Fruit fly (Drosophila melanogaster) whole organism, prepupa: ENCODE measurements around the gene for.

ENCODE experiments used
- CG10631 ChIP-seq: fragments of 200-800 bp; sonication (Bioruptor generic); optimal IDR thresholded peaks from 2 replicates; lab custom pipeline; 2016; ENCODE audit warnings: missing biosample characterization, missing genetic modification characterization
- CG10669 ChIP-seq: fragments of 200-800 bp; sonication (Bioruptor generic); optimal IDR thresholded peaks from 3 replicates; lab custom pipeline; 2018; ENCODE audit warnings: missing biosample characterization, mild to moderate bottlenecking, missing genetic modification characterization, moderate library complexity
- CG11294 ChIP-seq: fragments of 200-800 bp; sonication (Bioruptor generic); IDR thresholded peaks from 2 replicates; pipeline ENCODE4 v1.3.6; 2022; ENCODE audit warnings: missing biosample characterization, missing genetic modification characterization
- CG11902 ChIP-seq: fragments of 200-800 bp; sonication (Bioruptor generic); optimal IDR thresholded peaks from 3 replicates; lab custom pipeline; 2016; ENCODE audit warnings: missing biosample characterization, missing genetic modification characterization
- CG16779 ChIP-seq: fragments of 200-800 bp; sonication (Bioruptor generic); optimal IDR thresholded peaks from 3 replicates; lab custom pipeline; 2017; ENCODE audit warnings: missing biosample characterization, mild to moderate bottlenecking, missing genetic modification characterization
- CG3032 ChIP-seq: fragments of 200-800 bp; optimal IDR thresholded peaks from 2 replicates; lab custom pipeline; 2019; ENCODE audit warnings: missing biosample characterization, mild to moderate bottlenecking, missing genetic modification characterization, moderate library complexity
- CG31627 ChIP-seq: fragments of 200-800 bp; sonication (Bioruptor generic); optimal IDR thresholded peaks from 3 replicates; lab custom pipeline; 2016; ENCODE audit warnings: missing biosample characterization, missing genetic modification characterization
- CG34406 ChIP-seq: fragments of 200-800 bp; sonication (Bioruptor generic); optimal IDR thresholded peaks from 3 replicates; lab custom pipeline; 2016; ENCODE audit warnings: missing biosample characterization, missing genetic modification characterization
- CG3919 ChIP-seq: fragments of 200-800 bp; sonication (Bioruptor generic); optimal IDR thresholded peaks from 3 replicates; lab custom pipeline; 2016; ENCODE audit warnings: missing biosample characterization, missing genetic modification characterization
- CG4318 ChIP-seq: fragments of 200-800 bp; sonication (Bioruptor generic); optimal IDR thresholded peaks from 3 replicates; lab custom pipeline; 2017; ENCODE audit warnings: missing biosample characterization, mild to moderate bottlenecking, missing genetic modification characterization
- CG6163 ChIP-seq: fragments of 200-800 bp; sonication (Bioruptor generic); IDR thresholded peaks from 3 replicates; pipeline ENCODE4 v1.3.6; 2022; ENCODE audit warnings: missing biosample characterization, missing genetic modification characterization
- CG6276 ChIP-seq: fragments of 200-800 bp; sonication (Bioruptor generic); optimal IDR thresholded peaks from 2 replicates; lab custom pipeline; 2017; ENCODE audit warnings: missing biosample characterization, mild to moderate bottlenecking, missing genetic modification characterization
- CG6792 ChIP-seq: fragments of 200-800 bp; sonication (Bioruptor generic); optimal IDR thresholded peaks from 3 replicates; lab custom pipeline; 2016; ENCODE audit warnings: missing biosample characterization, missing genetic modification characterization
- CG6808 ChIP-seq: fragments of 200-800 bp; sonication (Bioruptor generic); optimal IDR thresholded peaks from 3 replicates; lab custom pipeline; 2017; ENCODE audit warnings: missing biosample characterization, missing genetic modification characterization, mild to moderate bottlenecking, moderate library complexity, missing genetic modification reagents
- CG6854 ChIP-seq: fragments of 200-800 bp; sonication (Bioruptor generic); optimal IDR thresholded peaks from 2 replicates; lab custom pipeline; 2017; ENCODE audit warnings: missing biosample characterization, mild to moderate bottlenecking, missing genetic modification characterization
- CG7368 ChIP-seq: fragments of 200-800 bp; sonication (Bioruptor generic); optimal IDR thresholded peaks from 3 replicates; lab custom pipeline; 2016; ENCODE audit warnings: missing biosample characterization, missing genetic modification characterization
- CG8119 ChIP-seq: fragments of 200-800 bp; sonication (Bioruptor generic); IDR thresholded peaks from 3 replicates; pipeline ENCODE4 v1.3.6; 2022; ENCODE audit warnings: missing biosample characterization, missing genetic modification characterization
- CG8632 ChIP-seq: fragments of 200-800 bp; sonication (Bioruptor generic); optimal IDR thresholded peaks from 3 replicates; lab custom pipeline; 2016; ENCODE audit warnings: missing biosample characterization, missing genetic modification characterization
- CG9139 ChIP-seq: fragments of 200-800 bp; sonication (Bioruptor generic); optimal IDR thresholded peaks from 3 replicates; lab custom pipeline; 2017; ENCODE audit warnings: missing biosample characterization, mild to moderate bottlenecking, missing genetic modification characterization
- Eip75B ChIP-seq: fragments of 200-800 bp; sonication (Bioruptor generic); optimal IDR thresholded peaks from 3 replicates; lab custom pipeline; 2016; ENCODE audit warnings: missing biosample characterization, missing genetic modification characterization
- Eip78C ChIP-seq: fragments of 200-800 bp; sonication (Bioruptor generic); peaks from one replicate; lab custom pipeline; 2016; ENCODE audit warnings: missing biosample characterization, missing genetic modification characterization
- Eip93F ChIP-seq: fragments of 200-800 bp; sonication (Bioruptor generic); optimal IDR thresholded peaks from 2 replicates; lab custom pipeline; 2016; ENCODE audit warnings: missing biosample characterization, mild to moderate bottlenecking, missing genetic modification characterization
- Ets21C ChIP-seq: fragments of 200-800 bp; sonication (Bioruptor generic); optimal IDR thresholded peaks from 3 replicates; lab custom pipeline; 2016; ENCODE audit warnings: missing biosample characterization, missing genetic modification characterization
- Ets96B ChIP-seq: fragments of 200-800 bp; optimal IDR thresholded peaks from 2 replicates; lab custom pipeline; 2019; ENCODE audit warnings: missing biosample characterization, mild to moderate bottlenecking, missing genetic modification characterization, moderate library complexity
- Gug ChIP-seq: fragments of 200-800 bp; sonication (Bioruptor generic); IDR thresholded peaks from 2 replicates; pipeline ENCODE4 v1.3.6; 2022; ENCODE audit warnings: missing biosample characterization, missing genetic modification characterization
- Hr38 ChIP-seq: sonication (Bioruptor generic); optimal IDR thresholded peaks from 2 replicates; lab custom pipeline; 2016; ENCODE audit warnings: missing biosample characterization, missing genetic modification characterization
- Hr39 ChIP-seq: fragments of 200-800 bp; sonication (Bioruptor generic); optimal IDR thresholded peaks from 2 replicates; lab custom pipeline; 2016; ENCODE audit warnings: missing biosample characterization, missing genetic modification characterization
- Hr4 ChIP-seq: fragments of 200-800 bp; sonication (Bioruptor generic); optimal IDR thresholded peaks from 3 replicates; lab custom pipeline; 2016; ENCODE audit warnings: missing biosample characterization, missing genetic modification characterization
- Lpt ChIP-seq: fragments of 200-800 bp; sonication (Bioruptor generic); optimal IDR thresholded peaks from 3 replicates; lab custom pipeline; 2016; ENCODE audit warnings: missing biosample characterization, missing genetic modification characterization
- Smox ChIP-seq: fragments of 200-800 bp; sonication (Bioruptor generic); optimal IDR thresholded peaks from 3 replicates; lab custom pipeline; 2016; ENCODE audit warnings: missing biosample characterization, missing genetic modification characterization
- Sox14 ChIP-seq: fragments of 200-800 bp; sonication (Bioruptor generic); optimal IDR thresholded peaks from 3 replicates; lab custom pipeline; 2016; ENCODE audit warnings: missing biosample characterization, missing genetic modification characterization
- achi ChIP-seq: fragments of 200-800 bp; sonication (Bioruptor generic); optimal IDR thresholded peaks from 3 replicates; lab custom pipeline; 2016; ENCODE audit warnings: missing biosample characterization, missing genetic modification characterization
- cyc ChIP-seq: fragments of 200-800 bp; sonication (Bioruptor generic); optimal IDR thresholded peaks from 3 replicates; lab custom pipeline; 2016; ENCODE audit warnings: missing biosample characterization, missing genetic modification characterization
- eg ChIP-seq: fragments of 200-800 bp; sonication (Bioruptor generic); IDR thresholded peaks from 3 replicates; pipeline ENCODE4 v1.3.6; 2022; ENCODE audit warnings: missing biosample characterization, missing genetic modification characterization
- esn ChIP-seq: fragments of 200-800 bp; sonication (Bioruptor generic); optimal IDR thresholded peaks from 2 replicates; lab custom pipeline; 2016; ENCODE audit warnings: missing biosample characterization, mild to moderate bottlenecking, missing genetic modification characterization, moderate library complexity
- fkh ChIP-seq: fragments of 200-800 bp; sonication (Bioruptor generic); optimal IDR thresholded peaks from 3 replicates; lab custom pipeline; 2017; ENCODE audit warnings: missing biosample characterization, mild to moderate bottlenecking, missing genetic modification characterization, moderate library complexity
- lz ChIP-seq: fragments of 200-800 bp; sonication (Bioruptor generic); optimal IDR thresholded peaks from 3 replicates; lab custom pipeline; 2016; ENCODE audit warnings: missing biosample characterization, missing genetic modification characterization
- pdm3 ChIP-seq: fragments of 200-800 bp; sonication (Bioruptor generic); optimal IDR thresholded peaks from 3 replicates; lab custom pipeline; 2016; ENCODE audit warnings: missing biosample characterization, missing genetic modification characterization
- spab ChIP-seq: fragments of 200-800 bp; sonication (Bioruptor generic); optimal IDR thresholded peaks from 2 replicates; lab custom pipeline; 2017; ENCODE audit warnings: missing biosample characterization, mild to moderate bottlenecking, missing genetic modification characterization, missing genetic modification reagents
- svp ChIP-seq: fragments of 200-800 bp; sonication (Bioruptor generic); peaks from one replicate; lab custom pipeline; 2016; ENCODE audit warnings: missing biosample characterization, missing genetic modification characterization
- vri ChIP-seq: fragments of 200-800 bp; sonication (Bioruptor generic); optimal IDR thresholded peaks from 3 replicates; lab custom pipeline; 2016; ENCODE audit warnings: missing biosample characterization, mild to moderate bottlenecking, missing genetic modification characterization

Gene for

DNA sequence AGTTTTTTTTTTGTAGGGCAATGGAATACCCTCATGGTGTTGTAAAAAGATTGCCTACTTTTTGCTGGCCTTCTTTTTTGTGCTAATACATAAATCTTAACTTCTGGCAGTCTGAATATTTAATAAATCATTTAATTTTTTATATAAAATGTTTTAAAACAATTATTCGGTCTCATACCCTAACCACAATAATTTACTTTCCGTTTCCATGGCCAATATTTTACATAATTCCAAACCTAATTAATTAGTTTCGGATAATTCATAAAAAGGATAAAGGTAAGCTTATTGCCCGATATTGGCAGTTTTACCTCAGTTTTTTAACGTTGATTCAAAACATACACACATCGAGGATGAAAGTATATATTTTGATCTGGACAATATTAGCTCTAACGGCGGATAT is 43.1 kb upstream of the for start, which contains the start of gene CG42465:
Gene CG42465, plus strand, starts transcription at position 301 of the 400 bp plus-strand sequence.
- TF ChIP-seq CG34406 (GFP tag; lab: Kevin White, UChicago) = no peak
- TF ChIP-seq lz (GFP tag; lab: Kevin White, UChicago) = no peak
- no peak for TF ChIP-seq CG3919
- no peak for TF ChIP-seq Eip78C (GFP tag; lab: Kevin White, UChicago)
- TF ChIP-seq CG10669 (GFP tag; lab: Kevin White, UChicago) = no peak
- no peak for TF ChIP-seq CG6808
- TF ChIP-seq fkh = no peak
- TF ChIP-seq CG4318 (GFP tag; lab: Kevin White, UChicago) = no peak
- no peak for TF ChIP-seq Eip93F (GFP tag; lab: Kevin White, UChicago)
- TF ChIP-seq pdm3 (GFP tag; lab: Kevin White, UChicago) = no peak
- TF ChIP-seq eg (GFP tag; lab: Robert Waterston, UW) = no peak
- no peak for TF ChIP-seq CG6163 (GFP tag; lab: Robert Waterston, UW)
- TF ChIP-seq CG8119 (GFP tag; lab: Robert Waterston, UW) = no peak
- TF ChIP-seq Ets21C = no peak
- TF ChIP-seq CG16779 (tag; lab: Kevin White, UChicago) = no peak

DNA sequence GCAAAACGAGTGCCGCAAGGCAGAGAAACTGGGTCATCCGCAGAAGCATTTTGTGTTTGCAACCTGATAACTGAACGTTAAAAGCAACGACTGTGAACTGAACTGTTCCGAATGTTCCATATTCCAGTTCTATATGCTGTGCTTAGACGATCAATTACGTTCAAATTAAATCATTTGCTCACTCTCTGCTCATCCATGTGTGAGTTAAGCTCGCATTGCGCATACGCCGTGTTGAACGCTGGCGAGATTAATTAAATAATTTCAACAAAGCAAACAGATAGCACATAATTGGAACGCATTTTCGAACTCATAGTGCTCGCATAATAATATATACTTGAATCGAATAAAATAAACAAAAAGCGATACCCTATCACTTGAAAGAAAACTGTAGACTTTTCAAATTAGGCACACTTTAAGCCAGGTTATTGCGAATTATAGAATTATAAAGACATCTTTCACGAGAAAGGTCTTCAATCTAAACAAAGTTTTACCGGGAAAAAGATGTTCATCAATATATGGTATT is 42.3 kb upstream of the for start, which contains the start of the genes CG10031 and CG42464:
Gene CG10031, minus strand, starts transcription at position 101 of the 523 bp plus-strand sequence.
Gene CG42464, plus strand, starts transcription at position 473 of the 523 bp plus-strand sequence.
- TF ChIP-seq Lpt (no peak), CG6276 (no peak), CG34406 (GFP tag; lab: Kevin White, UChicago) (no peak), CG6163 (GFP tag; lab: Robert Waterston, UW) (no peak), CG11902 (GFP tag; lab: Kevin White, UChicago) (no peak), CG31627 (no peak), achi (GFP tag; lab: Kevin White, UChicago) (no peak), CG6854 (GFP tag; lab: Kevin White, UChicago) (no peak), CG8632 (GFP tag; lab: Kevin White, UChicago) (no peak), CG6808 (no peak), CG11294 (no peak), Hr38 (GFP tag; lab: Kevin White, UChicago) (no peak), eg (GFP tag; lab: Robert Waterston, UW) (no peak), CG10669 (GFP tag; lab: Kevin White, UChicago) (no peak), CG3032 (tag; lab: Kevin White, UChicago) (no peak), cyc (GFP tag; lab: Kevin White, UChicago) (no peak), Sox14 (no peak), vri (GFP tag; lab: Kevin White, UChicago) (no peak), esn (GFP tag; lab: Kevin White, UChicago) (no peak)

DNA sequence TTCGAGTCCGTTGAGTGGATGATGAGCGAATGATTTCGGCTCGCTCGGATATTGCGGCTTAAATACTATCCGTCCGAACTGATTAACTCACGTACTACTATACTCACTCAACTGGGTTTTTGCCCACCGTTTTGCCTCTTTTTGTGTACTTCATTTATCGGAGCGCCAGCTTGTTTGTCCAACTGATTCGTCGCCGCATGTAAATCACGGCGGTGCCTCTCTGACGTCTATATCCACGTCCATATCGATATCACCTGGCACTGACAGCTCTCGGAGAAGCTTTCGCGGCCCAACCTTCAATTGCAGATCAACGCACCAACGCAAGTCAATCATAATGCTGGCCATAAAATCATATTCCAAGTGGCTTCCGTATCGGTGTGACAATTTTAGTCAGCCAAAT is 41.0 kb upstream of the for start, which contains the start of gene CG3604:
Gene CG3604, minus strand, starts transcription at position 101 of the 400 bp plus-strand sequence.
- TF ChIP-seq CG31627 (no peak), cyc (GFP tag; lab: Kevin White, UChicago) (no peak), svp (peak; percentile 33), esn (GFP tag; lab: Kevin White, UChicago) (no peak)

- TF ChIP-seq CG6792 = no peak
- no peak for TF ChIP-seq CG3032 (tag; lab: Kevin White, UChicago)
- no peak for TF ChIP-seq CG16779 (tag; lab: Kevin White, UChicago)
- TF ChIP-seq CG10669 (GFP tag; lab: Kevin White, UChicago) = no peak
- no peak for TF ChIP-seq CG9139 (GFP tag; lab: Kevin White, UChicago)
- TF ChIP-seq Eip93F (GFP tag; lab: Kevin White, UChicago) = no peak
- TF ChIP-seq Smox (GFP tag; lab: Kevin White, UChicago) = no peak
- no peak for TF ChIP-seq svp
These were observed 39.7 kb upstream of the for start, which contains the start of gene IM33 for dm6 chr2L:3696438-3696837. IM33 (minus strand) TSS chr2L:3696658.

dm6 chr2L:3695361-3695818 is 38.6 kb upstream of the for start, which contains the start of gene CG16713:
CG16713 (minus strand) TSS chr2L:3695411.
- no peak for TF ChIP-seq CG6808
- no peak for TF ChIP-seq CG3919
- TF ChIP-seq Gug (GFP tag; lab: Robert Waterston, UW) = no peak
- no peak for TF ChIP-seq Eip75B (GFP tag; lab: Kevin White, UChicago)
- no peak for TF ChIP-seq CG11294
- TF ChIP-seq eg (GFP tag; lab: Robert Waterston, UW) = no peak
- TF ChIP-seq CG10631 (GFP tag; lab: Kevin White, UChicago) = no peak
- peak; percentile 11 for TF ChIP-seq fkh
- TF ChIP-seq CG3032 (tag; lab: Kevin White, UChicago) = no peak
- no peak for TF ChIP-seq Ets21C
- TF ChIP-seq svp = peak; percentile 83
- no peak for TF ChIP-seq Ets96B (tag; lab: Kevin White, UChicago)
- peak; percentile 12 for TF ChIP-seq Eip78C (GFP tag; lab: Kevin White, UChicago)
- TF ChIP-seq Hr39 (GFP tag; lab: Kevin White, UChicago) = no peak
- no peak for TF ChIP-seq Hr4 (GFP tag; lab: Kevin White, UChicago)
- no peak for TF ChIP-seq CG7368 (GFP tag; lab: Kevin White, UChicago)
- no peak for TF ChIP-seq CG16779 (tag; lab: Kevin White, UChicago)
- TF ChIP-seq spab (GFP tag; lab: Kevin White, UChicago) = no peak
